Fruit fly (Drosophila melanogaster) whole organism, adult: ENCODE measurements around the gene CG42758.

Source experiments
- CG12768 ChIP-seq: fragments of 200-800 bp; sonication (Bioruptor generic); optimal IDR thresholded peaks from 2 replicates; lab custom pipeline; 2017; ENCODE audit warnings: missing biosample characterization, missing genetic modification characterization, mild to moderate bottlenecking, moderate library complexity, missing genetic modification reagents
- CG1620 ChIP-seq: fragments of 200-800 bp; sonication (Bioruptor generic); optimal IDR thresholded peaks from 2 replicates; lab custom pipeline; 2016; ENCODE audit warnings: missing biosample characterization, missing genetic modification characterization
- CG33017 ChIP-seq: fragments of 200-800 bp; sonication (Bioruptor generic); optimal IDR thresholded peaks from 2 replicates; lab custom pipeline; 2018; ENCODE audit warnings: missing biosample characterization, mild to moderate bottlenecking, missing genetic modification characterization, moderate library complexity
- CG7045 ChIP-seq: fragments of 200-800 bp; sonication (Bioruptor generic); optimal IDR thresholded peaks from 2 replicates; lab custom pipeline; 2017; ENCODE audit warnings: missing biosample characterization, mild to moderate bottlenecking, missing genetic modification characterization
- CG7101 ChIP-seq: fragments of 200-800 bp; sonication (Bioruptor generic); optimal IDR thresholded peaks from 2 replicates; lab custom pipeline; 2018; ENCODE audit warnings: missing biosample characterization, mild to moderate bottlenecking, missing genetic modification characterization, moderate library complexity
- Crg-1 ChIP-seq: fragments of 200-800 bp; sonication (Bioruptor generic); optimal IDR thresholded peaks from 2 replicates; lab custom pipeline; 2016; ENCODE audit warnings: missing biosample characterization, missing genetic modification characterization
- Mnt ChIP-seq: fragments of 200-800 bp; sonication (Bioruptor generic); optimal IDR thresholded peaks from 2 replicates; lab custom pipeline; 2016; ENCODE audit warnings: missing biosample characterization, mild to moderate bottlenecking, missing genetic modification characterization
- bab1 ChIP-seq: fragments of 200-800 bp; sonication (Bioruptor generic); optimal IDR thresholded peaks from 3 replicates; lab custom pipeline; 2019; ENCODE audit warnings: missing biosample characterization, mild to moderate bottlenecking, missing genetic modification characterization, moderate library complexity
- kay ChIP-seq: fragments of 200-800 bp; sonication (Bioruptor generic); peaks from one replicate; lab custom pipeline; 2016; ENCODE audit warnings: missing biosample characterization, missing genetic modification characterization, borderline replicate concordance

DNA sequence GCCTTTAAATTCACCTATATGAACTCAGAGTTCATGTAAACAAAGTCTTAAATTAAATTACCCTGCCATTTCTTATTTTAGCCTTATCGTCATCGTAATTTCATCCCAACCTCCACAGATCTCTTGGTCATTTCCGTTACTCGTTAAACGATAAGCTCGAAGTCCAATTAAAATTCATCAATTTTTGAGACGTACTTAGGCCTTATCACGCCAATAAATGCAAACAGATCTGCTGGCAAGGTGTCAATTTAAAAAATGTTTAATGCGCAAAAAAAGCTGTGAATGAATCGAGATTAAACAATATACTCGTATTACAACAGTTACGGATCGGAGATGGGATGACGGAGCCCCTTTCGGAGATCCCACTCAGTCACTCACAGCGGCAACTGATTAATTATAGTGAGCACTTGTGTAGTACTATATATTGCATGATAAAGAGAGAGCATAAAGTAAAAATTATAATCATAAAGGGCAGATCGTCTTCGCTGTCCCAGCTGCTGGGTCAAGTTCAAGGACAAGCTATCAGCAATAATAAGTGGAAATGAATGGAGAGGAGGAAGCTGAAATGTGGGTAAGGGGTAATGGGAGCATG, 42.0 kb downstream of the CG42758 start:
- TF ChIP-seq CG7101 (tag; lab: Kevin White, UChicago) = no peak
- no peak for TF ChIP-seq bab1
- no peak for TF ChIP-seq CG33017 (tag; lab: Kevin White, UChicago)
- no peak for TF ChIP-seq CG12768 (GFP tag; lab: Kevin White, UChicago)
- no peak for TF ChIP-seq kay
- no peak for TF ChIP-seq CG7045 (GFP tag; lab: Kevin White, UChicago)
- no peak for TF ChIP-seq CG1620 (GFP tag; lab: Kevin White, UChicago)
- TF ChIP-seq Crg-1 (GFP tag; lab: Kevin White, UChicago) = no peak
- TF ChIP-seq Mnt (GFP tag; lab: Kevin White, UChicago) = no peak
